Worm (Caenorhabditis elegans): ENCODE measurements around the gene her-1.

Gene her-1

ce11 chrV:9712418-9713173 lies 15.8 kb downstream of the her-1 start (continued):
- TF ChIP-seq rbr-2 (tag; optimal IDR thresholded peaks at IDR 0.05): no peak
- no peak for TF ChIP-seq lin-1 (GFP tag; IDR thresholded peaks at IDR 0.05)
- TF ChIP-seq tra-1 (GFP tag; IDR thresholded peaks at IDR 0.05): no peak
- TF ChIP-seq hmg-1.1 (GFP tag; IDR thresholded peaks at IDR 0.05): no peak
- TF ChIP-seq nhr-6 (tag; optimal IDR thresholded peaks at IDR 0.05): no peak
- TF ChIP-seq lsy-2 (tag; optimal IDR thresholded peaks at IDR 0.05): no peak
- no peak for TF ChIP-seq ceh-62 (tag; optimal IDR thresholded peaks at IDR 0.05)
- TF ChIP-seq cey-2 (tag; optimal IDR thresholded peaks at IDR 0.05; ENCODE audit: borderline replicate concordance, insufficient read depth): no peak
- TF ChIP-seq egl-43 (GFP tag; IDR thresholded peaks at IDR 0.05): no peak
- no peak for TF ChIP-seq lin-29 (GFP tag; IDR thresholded peaks at IDR 0.05)
- no peak for TF ChIP-seq hlh-30 (tag; optimal IDR thresholded peaks at IDR 0.05; ENCODE audit: insufficient read depth)
- TF ChIP-seq mep-1 (tag; optimal IDR thresholded peaks at IDR 0.05): no peak
- TF ChIP-seq spr-1 (tag; optimal IDR thresholded peaks at IDR 0.05): no peak
- TF ChIP-seq ceh-44 (GFP tag; IDR thresholded peaks at IDR 0.05): no peak
- TF ChIP-seq aly-2 (tag; optimal IDR thresholded peaks at IDR 0.05): no peak
- no peak for TF ChIP-seq daf-16 (GFP tag; optimal IDR thresholded peaks at IDR 0.05)
- peak; percentile 37 for TF ChIP-seq daf-16 (tag; optimal IDR thresholded peaks at IDR 0.05)
- TF ChIP-seq zfp-2 (tag; optimal IDR thresholded peaks at IDR 0.05): no peak
- no peak for TF ChIP-seq ztf-11 (tag; optimal IDR thresholded peaks at IDR 0.05)
- TF ChIP-seq nhr-41 (GFP tag; IDR thresholded peaks at IDR 0.05): no peak
- no peak for TF ChIP-seq dpl-1 (GFP tag; optimal IDR thresholded peaks at IDR 0.05)
- no peak for TF ChIP-seq jun-1 (tag; optimal IDR thresholded peaks at IDR 0.05)
- no peak for TF ChIP-seq lin-15B (tag; optimal IDR thresholded peaks at IDR 0.05)
- TF ChIP-seq vab-7 (GFP tag; IDR thresholded peaks at IDR 0.05): no peak
- no peak for TF ChIP-seq lir-3 (tag; optimal IDR thresholded peaks at IDR 0.05)
- TF ChIP-seq attf-4 (tag; optimal IDR thresholded peaks at IDR 0.05): no peak
- TF ChIP-seq set-16 (GFP tag; IDR thresholded peaks at IDR 0.05): no peak
- TF ChIP-seq lin-39 (tag; optimal IDR thresholded peaks at IDR 0.05): no peak
- TF ChIP-seq dmd-6 (GFP tag; IDR thresholded peaks at IDR 0.05): no peak
- TF ChIP-seq skn-1 (tag; optimal IDR thresholded peaks at IDR 0.05): no peak
- no peak for TF ChIP-seq fkh-10 (GFP tag; optimal IDR thresholded peaks at IDR 0.05)
- TF ChIP-seq ztf-7 (tag; optimal IDR thresholded peaks at IDR 0.05): no peak
- peak in 1 of 2 experiments; percentile 93 for TF ChIP-seq unc-62 (GFP tag; optimal IDR thresholded peaks at IDR 0.05 in 1 of 2)
- no peak for TF ChIP-seq unc-62 (tag; optimal IDR thresholded peaks at IDR 0.05)

DNA sequence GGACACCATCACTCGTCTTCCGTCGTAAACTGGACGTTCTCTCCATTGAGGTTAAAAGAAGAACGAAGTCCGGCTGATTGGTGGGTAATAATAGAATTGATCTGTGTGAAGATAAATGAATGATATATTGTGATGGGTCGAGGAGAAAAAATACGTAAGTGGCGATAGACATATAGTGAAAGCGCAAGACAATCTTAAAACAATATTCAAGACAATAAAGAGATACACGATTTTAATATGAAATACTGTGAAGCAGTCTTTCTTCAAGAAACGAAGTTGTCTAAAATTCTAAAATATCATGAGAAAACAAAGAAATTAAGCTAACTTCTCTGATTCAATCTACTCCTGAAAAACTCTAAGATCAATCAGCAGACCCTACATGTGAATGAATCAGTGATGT lies 16.7 kb downstream of the her-1 start, which contains the start of gene F40F9.10:
Gene F40F9.10, minus strand, starts transcription at position 101 of the 400 bp plus-strand sequence.
- TF ChIP-seq snpc-4 (tag; optimal IDR thresholded peaks at IDR 0.05) (no peak), dpl-1 (GFP tag; optimal IDR thresholded peaks at IDR 0.05) (no peak), sdz-12 (GFP tag; optimal IDR thresholded peaks at IDR 0.05) (no peak), ztf-11 (tag; optimal IDR thresholded peaks at IDR 0.05) (no peak), mes-2 (tag; optimal IDR thresholded peaks at IDR 0.05; ENCODE audit: poor library complexity, severe bottlenecking) (no peak), Y105C5A.15 (GFP tag; IDR thresholded peaks at IDR 0.05) (no peak), ceh-28 (tag; optimal IDR thresholded peaks at IDR 0.05) (no peak), mxl-2 (GFP tag; conservative IDR thresholded peaks at IDR 0.05) (no peak), ceh-44 (GFP tag; IDR thresholded peaks at IDR 0.05) (no peak), nhr-111 (GFP tag; optimal IDR thresholded peaks at IDR 0.05) (no peak), dmd-8 (GFP tag; IDR thresholded peaks at IDR 0.05) (no peak), zip-2 (tag; optimal IDR thresholded peaks at IDR 0.05) (no peak), dve-1 (tag; optimal IDR thresholded peaks at IDR 0.05; ENCODE audit: insufficient read depth) (no peak), madf-9 (GFP tag; conservative IDR thresholded peaks at IDR 0.05) (no peak), ctbp-1 (GFP tag; IDR thresholded peaks at IDR 0.05) (no peak), F44E2.7 (GFP tag; IDR thresholded peaks at IDR 0.05) (no peak), lir-3 (tag; optimal IDR thresholded peaks at IDR 0.05) (no peak), nhr-6 (tag; optimal IDR thresholded peaks at IDR 0.05) (no peak), zag-1 (tag; optimal IDR thresholded peaks at IDR 0.05) (no peak)
